Worm (Caenorhabditis elegans) whole organism, L1 larva: ENCODE results near the gene pigs-1.

ENCODE experiments used
- elt-3 ChIP-seq, 6 experiments: fragments of 150-350 bp in 1 of 6; sonication (generic microtip); optimal IDR thresholded peaks; 2 replicates each; lab custom pipeline; 2017 to 2018; ENCODE audit warnings: missing biosample characterization in 6 of 6, missing genetic modification characterization in 6 of 6, inconsistent platforms in 1 of 6
- fkh-4 ChIP-seq: sonication (generic microtip); optimal IDR thresholded peaks from 2 replicates; lab custom pipeline; 2016; ENCODE audit warnings: missing compliant biosample characterization, missing genetic modification characterization, borderline replicate concordance
- mdl-1 ChIP-seq, 2 experiments: fragments of 150-350 bp; optimal IDR thresholded peaks; 2 replicates each; lab custom pipeline; 2014 to 2017; ENCODE audit warnings: missing biosample characterization in 2 of 2, missing genetic modification characterization in 2 of 2, inconsistent platforms in 1 of 2
- skn-1 ChIP-seq: fragments of 150-350 bp; optimal IDR thresholded peaks from 2 replicates; lab custom pipeline; 2014; ENCODE audit warnings: missing biosample characterization, missing genetic modification characterization

DNA sequence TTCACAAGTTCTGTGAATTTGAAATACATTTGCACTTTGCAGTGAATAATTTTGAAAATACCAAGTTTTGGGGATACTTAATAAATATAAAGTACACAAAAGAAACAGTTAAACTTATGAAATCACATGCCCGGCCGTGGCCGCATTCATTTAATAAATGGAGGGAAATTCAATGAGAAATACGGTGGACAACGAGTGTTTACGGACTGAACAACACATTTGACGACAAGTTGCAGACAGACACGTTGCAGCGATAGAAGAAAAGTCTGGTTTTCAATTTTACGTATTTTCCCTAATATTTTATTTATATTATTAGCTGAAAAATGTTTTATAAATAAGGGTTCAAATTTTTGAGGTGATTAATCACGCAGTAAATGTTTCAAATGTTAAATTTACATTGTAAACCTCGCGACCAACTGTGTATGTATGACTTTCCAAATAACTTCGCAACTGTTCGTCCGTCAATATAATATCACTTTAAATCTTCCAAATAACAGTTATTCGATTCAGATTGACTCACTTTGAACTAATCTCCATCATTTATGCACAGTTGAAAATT lies 2.7 kb upstream of the pigs-1 start, which contains the start of gene copg-1:
- TF ChIP-seq mdl-1 (tag; optimal IDR thresholded peaks at IDR 0.05; lab: Kevin White, UChicago), result peak in 1 of 2 experiments; percentile 34
- peak; percentile 48 for TF ChIP-seq skn-1
- TF ChIP-seq fkh-4 (tag; lab: Kevin White, UChicago), result no peak
- TF ChIP-seq elt-3 (tag; optimal IDR thresholded peaks at IDR 0.05; lab: Kevin White, UChicago), result peak in 2 of 6 experiments; percentile 37 to 62
